Fruit fly (Drosophila melanogaster) whole organism, embryonic: ENCODE measurements around the gene CG11670.

Experiments used
- Bdp1 ChIP-seq: fragments of 200-800 bp; sonication (Bioruptor generic); optimal IDR thresholded peaks from 3 replicates; lab custom pipeline; 2016; ENCODE audit warnings: missing biosample characterization, missing genetic modification characterization
- C15 ChIP-seq: fragments of 200-800 bp; sonication (Bioruptor generic); IDR thresholded peaks from 3 replicates; pipeline ENCODE4 v1.3.6; 2022; ENCODE audit warnings: missing biosample characterization, missing genetic modification characterization
- CG10565 ChIP-seq: fragments of 200-800 bp; sonication (Bioruptor generic); optimal IDR thresholded peaks from 3 replicates; lab custom pipeline; 2016; ENCODE audit warnings: missing biosample characterization, mild to moderate bottlenecking, missing genetic modification characterization
- CG10979 ChIP-seq: fragments of 200-800 bp; sonication (Bioruptor generic); optimal IDR thresholded peaks from 2 replicates; lab custom pipeline; 2018; ENCODE audit warnings: missing biosample characterization, mild to moderate bottlenecking, missing genetic modification characterization, moderate library complexity
- CG11093 ChIP-seq: fragments of 200-800 bp; sonication (Bioruptor generic); IDR thresholded peaks from 3 replicates; pipeline ENCODE4 v1.3.6; 2022; ENCODE audit warnings: missing biosample characterization, missing genetic modification characterization
- CG11456 ChIP-seq: fragments of 200-800 bp; sonication (Bioruptor generic); IDR thresholded peaks from 3 replicates; pipeline ENCODE4 v1.3.6; 2022; ENCODE audit warnings: missing biosample characterization, missing genetic modification characterization
- CG11504 ChIP-seq: fragments of 200-800 bp; sonication (Bioruptor generic); optimal IDR thresholded peaks from 3 replicates; lab custom pipeline; 2019; ENCODE audit warnings: missing biosample characterization, mild to moderate bottlenecking, missing genetic modification characterization, moderate library complexity
- CG11695 ChIP-seq: fragments of 200-800 bp; sonication (Bioruptor generic); IDR thresholded peaks from 3 replicates; pipeline ENCODE4 v1.3.6; 2022; ENCODE audit warnings: missing biosample characterization, missing genetic modification characterization
- CG12391 ChIP-seq: fragments of 200-800 bp; sonication (Bioruptor generic); optimal IDR thresholded peaks from 3 replicates; lab custom pipeline; 2018; ENCODE audit warnings: missing biosample characterization, mild to moderate bottlenecking, missing genetic modification characterization, moderate library complexity
- CG12769 ChIP-seq: fragments of 200-800 bp; sonication (Bioruptor generic); optimal IDR thresholded peaks from 2 replicates; lab custom pipeline; 2019; ENCODE audit warnings: missing biosample characterization, mild to moderate bottlenecking, missing genetic modification characterization, moderate library complexity
- CG14667 ChIP-seq: fragments of 200-800 bp; sonication (Bioruptor generic); IDR thresholded peaks from 2 replicates; pipeline ENCODE4 v1.3.6; 2022; ENCODE audit warnings: missing biosample characterization, missing genetic modification characterization
- CG14710 ChIP-seq: fragments of 200-800 bp; sonication (Bioruptor generic); optimal IDR thresholded peaks from 3 replicates; lab custom pipeline; 2019; ENCODE audit warnings: missing biosample characterization, mild to moderate bottlenecking, missing genetic modification characterization, moderate library complexity
- CG1602 ChIP-seq: fragments of 200-800 bp; sonication (Bioruptor generic); optimal IDR thresholded peaks from 3 replicates; lab custom pipeline; 2016; ENCODE audit warnings: missing biosample characterization, missing genetic modification characterization
- CG3065 ChIP-seq: fragments of 200-800 bp; sonication (Bioruptor generic); optimal IDR thresholded peaks from 2 replicates; lab custom pipeline; 2016; ENCODE audit warnings: missing biosample characterization, missing genetic modification characterization
- CG31441 ChIP-seq: fragments of 200-800 bp; sonication (Bioruptor generic); IDR thresholded peaks from 2 replicates; pipeline ENCODE4 v1.3.6; 2022; ENCODE audit warnings: missing biosample characterization, missing genetic modification characterization
- CG33213 ChIP-seq: fragments of 200-800 bp; sonication (Bioruptor generic); optimal IDR thresholded peaks from 3 replicates; lab custom pipeline; 2016; ENCODE audit warnings: missing biosample characterization, missing genetic modification characterization
- CG33557 ChIP-seq: fragments of 200-800 bp; sonication (Bioruptor generic); optimal IDR thresholded peaks from 2 replicates; lab custom pipeline; 2019; ENCODE audit warnings: missing biosample characterization, mild to moderate bottlenecking, missing genetic modification characterization, moderate library complexity
- CG3407 ChIP-seq: fragments of 200-800 bp; sonication (Bioruptor generic); optimal IDR thresholded peaks from 2 replicates; lab custom pipeline; 2018; ENCODE audit warnings: missing biosample characterization, mild to moderate bottlenecking, missing genetic modification characterization
- CG5245 ChIP-seq: fragments of 200-800 bp; sonication (Bioruptor generic); optimal IDR thresholded peaks from 3 replicates; lab custom pipeline; 2016; ENCODE audit warnings: missing biosample characterization, missing genetic modification characterization
- CG6254 ChIP-seq: fragments of 200-800 bp; sonication (Bioruptor generic); optimal IDR thresholded peaks from 3 replicates; lab custom pipeline; 2017; ENCODE audit warnings: mild to moderate bottlenecking, missing biosample characterization, missing genetic modification reagents, missing genetic modification characterization
- CG6683 ChIP-seq: fragments of 200-800 bp; sonication (Bioruptor generic); optimal IDR thresholded peaks from 2 replicates; lab custom pipeline; 2017; ENCODE audit warnings: missing biosample characterization, mild to moderate bottlenecking, missing genetic modification characterization, missing genetic modification reagents
- CG7745 ChIP-seq: fragments of 200-800 bp; sonication (Bioruptor generic); optimal IDR thresholded peaks from 2 replicates; lab custom pipeline; 2018; ENCODE audit warnings: missing biosample characterization, mild to moderate bottlenecking, missing genetic modification characterization, moderate library complexity
- CG7928 ChIP-seq: fragments of 200-800 bp; sonication (Bioruptor generic); optimal IDR thresholded peaks from 2 replicates; lab custom pipeline; 2017; ENCODE audit warnings: missing biosample characterization, mild to moderate bottlenecking, missing genetic modification characterization
- CG7987 ChIP-seq: fragments of 200-800 bp; sonication (Bioruptor generic); optimal IDR thresholded peaks from 2 replicates; lab custom pipeline; 2018; ENCODE audit warnings: missing biosample characterization, mild to moderate bottlenecking, missing genetic modification characterization, moderate library complexity
- CG8089 ChIP-seq: fragments of 200-800 bp; sonication (Bioruptor generic); optimal IDR thresholded peaks from 3 replicates; lab custom pipeline; 2016; ENCODE audit warnings: missing biosample characterization, missing genetic modification characterization
- CG8359 ChIP-seq: fragments of 200-800 bp; sonication (Bioruptor generic); optimal IDR thresholded peaks from 2 replicates; lab custom pipeline; 2017; ENCODE audit warnings: missing biosample characterization, mild to moderate bottlenecking, missing genetic modification characterization, borderline replicate concordance
- CG8478 ChIP-seq: fragments of >200 bp; optimal IDR thresholded peaks from 2 replicates; lab custom pipeline; 2018
- Dip3 ChIP-seq: fragments of 200-800 bp; sonication (Bioruptor generic); optimal IDR thresholded peaks from 3 replicates; lab custom pipeline; 2016; ENCODE audit warnings: missing biosample characterization, missing genetic modification characterization
- Dref ChIP-seq: fragments of 200-800 bp; sonication (Bioruptor generic); IDR thresholded peaks from 2 replicates; pipeline ENCODE4 v1.3.6; 2022; ENCODE audit warnings: missing biosample characterization, missing genetic modification characterization
- NK7.1 ChIP-seq: fragments of 200-800 bp; sonication (Bioruptor generic); optimal IDR thresholded peaks from 3 replicates; lab custom pipeline; 2016; ENCODE audit warnings: missing biosample characterization, missing genetic modification characterization
- Pdp1 ChIP-seq, 2 experiments: fragments of 200-800 bp; sonication (Bioruptor generic); optimal IDR thresholded peaks; 3 replicates each; lab custom pipeline; 2016; ENCODE audit warnings: missing biosample characterization in 2 of 2, missing genetic modification characterization in 2 of 2, mild to moderate bottlenecking in 1 of 2, moderate library complexity in 1 of 2
- Usf ChIP-seq: fragments of 200-800 bp; sonication (Bioruptor generic); optimal IDR thresholded peaks from 2 replicates; lab custom pipeline; 2017; ENCODE audit warnings: missing genotype, missing biosample characterization, missing genetic modification characterization
- ara ChIP-seq: fragments of 200-800 bp; sonication (Bioruptor generic); IDR thresholded peaks from 2 replicates; pipeline ENCODE4 v1.3.6; 2022; ENCODE audit warnings: missing biosample characterization, missing genetic modification characterization
- ash1 ChIP-seq: fragments of 200-800 bp; sonication (Bioruptor generic); optimal IDR thresholded peaks from 2 replicates; lab custom pipeline; 2018; ENCODE audit warnings: missing biosample characterization, mild to moderate bottlenecking, missing genetic modification characterization
- br ChIP-seq: fragments of >200 bp; optimal IDR thresholded peaks from 2 replicates; lab custom pipeline; 2017
- insv ChIP-seq, 2 experiments: fragments of 200-800 bp; sonication (Bioruptor generic); optimal IDR thresholded peaks; 3 replicates each; lab custom pipeline; 2016 to 2018; ENCODE audit warnings: missing biosample characterization in 2 of 2, missing genetic modification characterization in 2 of 2
- klu ChIP-seq: fragments of 200-800 bp; sonication (Bioruptor generic); IDR thresholded peaks from 2 replicates; pipeline ENCODE4 v1.3.6; 2022; ENCODE audit warnings: missing biosample characterization, missing genetic modification characterization
- mld ChIP-seq: fragments of 200-800 bp; sonication (Bioruptor generic); IDR thresholded peaks from 3 replicates; pipeline ENCODE4 v1.3.6; 2022; ENCODE audit warnings: missing biosample characterization, missing genetic modification characterization; ENCODE audit not compliant: partially characterized antibody
- p53 ChIP-seq: fragments of 200-800 bp; sonication (Bioruptor generic); optimal IDR thresholded peaks from 2 replicates; lab custom pipeline; 2016; ENCODE audit warnings: missing biosample characterization, missing genetic modification characterization
- sc ChIP-seq, 3 experiments: fragments of >200 bp in 2 of 3; fragments of 200-800 bp in 1 of 3; sonication (Bioruptor generic) in 1 of 3; optimal IDR thresholded peaks; 2 replicates in 2 of 3; 3 replicates in 1 of 3; lab custom pipeline; 2017; ENCODE audit warnings: mild to moderate bottlenecking in 1 of 3, missing biosample characterization in 1 of 3, missing genetic modification characterization in 1 of 3, missing genetic modification reagents in 1 of 3
- slp2 ChIP-seq: fragments of 200-800 bp; sonication (Bioruptor generic); optimal IDR thresholded peaks from 2 replicates; lab custom pipeline; 2016; ENCODE audit warnings: missing biosample characterization, missing genetic modification characterization
- vvl ChIP-seq: fragments of 200-800 bp; sonication (Bioruptor generic); IDR thresholded peaks from 2 replicates; pipeline ENCODE4 v1.3.6; 2022; ENCODE audit warnings: missing biosample characterization, missing genetic modification characterization

The CG11670 gene

dm6 chr3R:13042258-13043032 lies 595 bp downstream of the CG11670 start, which contains the start of gene snk (continued):
- TF ChIP-seq CG31441 (GFP tag; lab: Robert Waterston, UW) (no peak), CG10565 (no peak), CG12391 (tag; lab: Kevin White, UChicago) (no peak), Dip3 (GFP tag; lab: Kevin White, UChicago) (no peak)

- TF ChIP-seq Dref: no peak
- no peak for TF ChIP-seq CG10565
- TF ChIP-seq CG11456 (GFP tag; lab: Robert Waterston, UW): no peak
- no peak for TF ChIP-seq CG8359 (GFP tag; lab: Kevin White, UChicago)
- TF ChIP-seq CG1602: no peak
- no peak for TF ChIP-seq CG7745 (tag; lab: Kevin White, UChicago)
- TF ChIP-seq Usf (GFP tag; lab: Kevin White, UChicago): no peak
- no peak for TF ChIP-seq CG11695
- no peak for TF ChIP-seq mld
- no peak for TF ChIP-seq CG7928 (GFP tag; lab: Kevin White, UChicago)
- no peak for TF ChIP-seq CG6254
- no peak for TF ChIP-seq NK7.1 (GFP tag; lab: Kevin White, UChicago)
- TF ChIP-seq, all 482 proteins: peak for 0
Measured at dm6 chr3R:13043857-13044256, 2.0 kb downstream of the CG11670 start, which contains the start of gene CG45122. TSS of gene CG45122 (plus strand) at chr3R:13044157.

dm6 chr3R:13044459-13044858 lies 2.6 kb downstream of the CG11670 start, which contains the start of gene Hsc70-2:
TSS of gene Hsc70-2 (plus strand) at chr3R:13044759.
- TF ChIP-seq ash1 (GFP tag; lab: Kevin White, UChicago) (no peak), klu (GFP tag; lab: Robert Waterston, UW) (no peak), CG7987 (GFP tag; lab: Kevin White, UChicago) (no peak), Pdp1 (GFP tag; optimal IDR thresholded peaks at IDR 0.05; lab: Kevin White, UChicago) (no peak), CG11093 (GFP tag; lab: Robert Waterston, UW) (no peak), CG6683 (GFP tag; lab: Kevin White, UChicago) (no peak), CG33557 (GFP tag; lab: Kevin White, UChicago) (no peak), p53 (GFP tag; lab: Kevin White, UChicago) (no peak), CG14710 (tag; lab: Kevin White, UChicago) (no peak), insv (GFP tag; optimal IDR thresholded peaks at IDR 0.05; lab: Kevin White, UChicago) (no peak), CG8478 (lab: Kevin White, UChicago) (no peak), slp2 (GFP tag; lab: Kevin White, UChicago) (no peak), C15 (GFP tag; lab: Robert Waterston, UW) (no peak), CG8089 (GFP tag; lab: Kevin White, UChicago) (no peak), CG12769 (tag; lab: Kevin White, UChicago) (no peak), CG11504 (no peak), Bdp1 (GFP tag; lab: Kevin White, UChicago) (no peak)

dm6 chr3R:13047431-13047830 lies 5.6 kb downstream of the CG11670 start, which contains the start of gene CG31157:
TSS of gene CG31157 (plus strand) at chr3R:13047731.
- TF ChIP-seq CG3065 (GFP tag; lab: Kevin White, UChicago): no peak
- no peak for TF ChIP-seq CG5245 (GFP tag; lab: Kevin White, UChicago)
- no peak for TF ChIP-seq CG14667 (GFP tag; lab: Robert Waterston, UW)
- no peak for TF ChIP-seq CG3407 (GFP tag; lab: Kevin White, UChicago)
- TF ChIP-seq CG33213 (GFP tag; lab: Kevin White, UChicago): no peak
- TF ChIP-seq br (lab: Kevin White, UChicago): no peak
- TF ChIP-seq CG10979 (tag; lab: Kevin White, UChicago): no peak
- TF ChIP-seq sc (optimal IDR thresholded peaks at IDR 0.05; lab: Kevin White, UChicago): no peak
- no peak for TF ChIP-seq sc (GFP tag; optimal IDR thresholded peaks at IDR 0.05; lab: Kevin White, UChicago)
- TF ChIP-seq vvl (GFP tag; lab: Robert Waterston, UW): no peak
- TF ChIP-seq ara (GFP tag; lab: Robert Waterston, UW): no peak
